Fruit fly (Drosophila melanogaster): Measurements from ENCODE around the gene CG2211.

The CG2211 gene

DNA sequence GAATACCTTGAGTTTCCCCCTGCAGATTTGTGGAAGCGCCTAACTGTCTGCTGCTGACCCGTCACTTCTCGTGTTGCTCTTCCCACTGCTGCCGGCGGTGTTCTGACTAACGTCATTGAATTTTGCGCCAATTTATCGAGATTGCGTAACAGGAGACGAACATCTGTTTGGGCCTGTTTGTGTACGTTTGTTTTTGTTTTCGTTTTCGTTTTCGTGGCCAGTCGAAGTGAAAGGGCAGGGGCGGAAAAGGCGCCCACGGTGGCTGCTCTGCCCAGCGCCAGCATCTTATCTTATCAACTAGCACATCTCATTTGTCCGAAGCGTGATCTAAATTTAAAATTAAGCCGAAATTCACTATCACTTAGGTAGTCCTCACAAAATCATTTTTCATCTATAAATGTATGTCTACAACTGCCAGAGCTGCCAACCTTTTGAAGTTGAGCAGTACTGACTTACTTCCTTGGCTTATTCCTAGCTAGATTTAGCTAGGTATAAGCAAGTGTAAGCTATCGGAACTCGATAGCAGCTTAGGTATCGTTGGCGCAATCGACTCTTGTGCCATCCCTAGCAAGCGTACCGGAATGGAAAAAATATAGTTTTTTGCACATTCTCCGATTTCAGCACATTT lies 28.0 kb downstream of the CG2211 start, which contains the start of the genes Ctr9 and Nt5a (continued):
- no peak for TF ChIP-seq wek (GFP tag; optimal IDR thresholded peaks at IDR 0.05)
- peak; percentile 71 for TF ChIP-seq Blimp-1 (GFP tag; optimal IDR thresholded peaks at IDR 0.05)
- no peak for TF ChIP-seq CG1602 (GFP tag; optimal IDR thresholded peaks at IDR 0.05)
- TF ChIP-seq CG12155 (GFP tag; optimal IDR thresholded peaks at IDR 0.05): peak; percentile 52
- TF ChIP-seq scrt (GFP tag; optimal IDR thresholded peaks at IDR 0.05): peak; percentile 38
- TF ChIP-seq CG10431 (GFP tag; optimal IDR thresholded peaks at IDR 0.05): no peak
- TF ChIP-seq CG14860 (GFP tag; IDR thresholded peaks at IDR 0.05; ENCODE audit: partially characterized antibody): peak; percentile 68
- TF ChIP-seq CG1233 (GFP tag; optimal IDR thresholded peaks at IDR 0.05): no peak
- peak; percentile 49 for TF ChIP-seq nerfin-2 (GFP tag; IDR thresholded peaks at IDR 0.05; ENCODE audit: partially characterized antibody)
- TF ChIP-seq CG11560 (tag; IDR thresholded peaks at IDR 0.05): no peak
- TF ChIP-seq dm (GFP tag; optimal IDR thresholded peaks at IDR 0.05): peak; percentile 54
- TF ChIP-seq MESR4 (GFP tag; optimal IDR thresholded peaks at IDR 0.05): peak; percentile 84
- TF ChIP-seq H2.0 (GFP tag; IDR thresholded peaks at IDR 0.05): 0 out of 2 replicates have a peak, but pooled peaks have one; percentile 28
- no peak for TF ChIP-seq CG2202 (tag; optimal IDR thresholded peaks at IDR 0.05)
- TF ChIP-seq CG4820 (GFP tag; optimal IDR thresholded peaks at IDR 0.05): no peak
- no peak; the same call in 1 of the 2 replicates for TF ChIP-seq CG7372 (GFP tag; IDR thresholded peaks at IDR 0.05)
- peak; percentile 37 for TF ChIP-seq CG9797 (GFP tag; optimal IDR thresholded peaks at IDR 0.05)
- TF ChIP-seq CG17359 (tag; optimal IDR thresholded peaks at IDR 0.05): peak; percentile 31
- no peak for TF ChIP-seq CG11085 (GFP tag; IDR thresholded peaks at IDR 0.05)
- TF ChIP-seq CG3995 (GFP tag; optimal IDR thresholded peaks at IDR 0.05): peak; percentile 42
- TF ChIP-seq emc (GFP tag; optimal IDR thresholded peaks at IDR 0.05): peak; percentile 6
- peak; percentile 5 for TF ChIP-seq CG4424 (GFP tag; optimal IDR thresholded peaks at IDR 0.05)
- TF ChIP-seq ato (GFP tag; IDR thresholded peaks at IDR 0.05; ENCODE audit: partially characterized antibody): peak; percentile 66
- TF ChIP-seq CG15011 (GFP tag; optimal IDR thresholded peaks at IDR 0.05): no peak
- TF ChIP-seq CG7839 (tag; optimal IDR thresholded peaks at IDR 0.05): no peak
- no peak for TF ChIP-seq CG12071 (GFP tag; optimal IDR thresholded peaks at IDR 0.05)
- no peak for TF ChIP-seq Sox100B (GFP tag; optimal IDR thresholded peaks at IDR 0.05)
- TF ChIP-seq Dip2 (GFP tag; IDR thresholded peaks at IDR 0.05): no peak
- TF ChIP-seq ATbp (GFP tag; optimal IDR thresholded peaks at IDR 0.05): no peak
- TF ChIP-seq CG8478 (optimal IDR thresholded peaks at IDR 0.05): no peak
- peak; percentile 67 for TF ChIP-seq nmo (GFP tag; optimal IDR thresholded peaks at IDR 0.05)
- no peak for TF ChIP-seq CG8281 (tag; optimal IDR thresholded peaks at IDR 0.05)
- no peak for TF ChIP-seq CG9437 (GFP tag; optimal IDR thresholded peaks at IDR 0.05)
- no peak for TF ChIP-seq pan (optimal IDR thresholded peaks at IDR 0.05)
- TF ChIP-seq pan (GFP tag; optimal IDR thresholded peaks at IDR 0.05 in 1 of 2, IDR thresholded peaks at IDR 0.05 in 1 of 2): no peak
- TF ChIP-seq slp2 (GFP tag; optimal IDR thresholded peaks at IDR 0.05): peak; percentile 26
- TF ChIP-seq pfk (GFP tag; optimal IDR thresholded peaks at IDR 0.05): no peak
- peak; percentile 91 for TF ChIP-seq YL-1 (GFP tag; optimal IDR thresholded peaks at IDR 0.05)
- TF ChIP-seq pita (GFP tag; optimal IDR thresholded peaks at IDR 0.05): no peak
- TF ChIP-seq Aef1 (GFP tag; IDR thresholded peaks at IDR 0.05): peak; percentile 49
- peak; percentile 75 for TF ChIP-seq knrl (GFP tag; IDR thresholded peaks at IDR 0.05; ENCODE audit: partially characterized antibody)
- TF ChIP-seq CG7271 (tag; optimal IDR thresholded peaks at IDR 0.05): no peak
- TF ChIP-seq CG2889 (GFP tag; IDR thresholded peaks at IDR 0.05): peak; percentile 34; the same call in 1 of the 3 replicates
- TF ChIP-seq CG10147 (GFP tag; optimal IDR thresholded peaks at IDR 0.05): no peak
- TF ChIP-seq zen2 (GFP tag; IDR thresholded peaks at IDR 0.05; ENCODE audit: partially characterized antibody): peak; percentile 57
- 0 out of 2 replicates have a peak, but pooled peaks have one; percentile 41 for TF ChIP-seq Ptx1 (GFP tag; IDR thresholded peaks at IDR 0.05)
- TF ChIP-seq slbo (GFP tag; IDR thresholded peaks at IDR 0.05): peak; percentile 80
- no peak for TF ChIP-seq Doc2 (GFP tag; IDR thresholded peaks at IDR 0.05)
- TF ChIP-seq ind (GFP tag; optimal IDR thresholded peaks at IDR 0.05): peak; percentile 38
- peak; percentile 53 for TF ChIP-seq Abd-B (GFP tag; optimal IDR thresholded peaks at IDR 0.05)

Data from whole organism, embryonic.